Fruit fly (Drosophila melanogaster): ENCODE data around the gene CG6325.

- TF ChIP-seq CG8478 (optimal IDR thresholded peaks at IDR 0.05), result no peak
- TF ChIP-seq pan (optimal IDR thresholded peaks at IDR 0.05), result no peak
Observed at dm6 chr3R:10377849-10378248, 29.2 kb downstream of the CG6325 start, which contains the start of gene Rfx.

Measured in whole organism.